Worm (Caenorhabditis elegans) whole organism, L3 larva: ENCODE data around the gene str-139.

Experiments
- R02D3.7 ChIP-seq: fragments of 150-350 bp; optimal IDR thresholded peaks from 2 replicates; lab custom pipeline; 2014; ENCODE audit warnings: missing biosample characterization, missing genetic modification characterization
- aly-2 ChIP-seq: fragments of 150-350 bp; optimal IDR thresholded peaks from 2 replicates; lab custom pipeline; 2014; ENCODE audit warnings: missing biosample characterization, missing genetic modification characterization
- ceh-16 ChIP-seq: sonication (generic microtip); optimal IDR thresholded peaks from 2 replicates; lab custom pipeline; 2017; ENCODE audit warnings: missing biosample characterization, missing genetic modification characterization
- daf-12 ChIP-seq: fragments of 150-350 bp; optimal IDR thresholded peaks from 2 replicates; lab custom pipeline; 2014; ENCODE audit warnings: missing biosample characterization, missing genetic modification reagents, missing genetic modification characterization
- egl-27 ChIP-seq: sonication (generic microtip); optimal IDR thresholded peaks from 4 replicates; lab custom pipeline; 2017; ENCODE audit warnings: missing biosample characterization, missing genetic modification reagents, missing genetic modification characterization
- egl-5 ChIP-seq: fragments of 150-350 bp; optimal IDR thresholded peaks from 2 replicates; lab custom pipeline; 2017; ENCODE audit warnings: missing biosample characterization, missing genetic modification reagents, missing genetic modification characterization, inconsistent platforms
- elt-1 ChIP-seq: fragments of 150-350 bp; optimal IDR thresholded peaks from 2 replicates; lab custom pipeline; 2014; ENCODE audit warnings: missing biosample characterization, missing genetic modification characterization
- elt-2 ChIP-seq: sonication (generic microtip); optimal IDR thresholded peaks from 2 replicates; lab custom pipeline; 2016; ENCODE audit warnings: missing genetic modification reagents, mild to moderate bottlenecking, missing genetic modification characterization, missing compliant biosample characterization
- elt-3 ChIP-seq, 3 experiments: fragments of 150-350 bp in 1 of 3; sonication (generic microtip) in 2 of 3; optimal IDR thresholded peaks; 2 replicates in 2 of 3; 4 replicates in 1 of 3; lab custom pipeline; 2014 to 2017; ENCODE audit warnings: missing biosample characterization in 3 of 3, missing genetic modification characterization in 3 of 3
- eor-1 ChIP-seq, 2 experiments: fragments of 150-350 bp; optimal IDR thresholded peaks; 2 replicates each; lab custom pipeline; 2014 to 2018; ENCODE audit warnings: missing biosample characterization in 2 of 2, missing genetic modification characterization in 2 of 2
- fkh-10 ChIP-seq: sonication (generic microtip); optimal IDR thresholded peaks from 2 replicates; lab custom pipeline; 2017; ENCODE audit warnings: missing biosample characterization, missing genetic modification reagents, missing genetic modification characterization
- fkh-2 ChIP-seq: fragments of 150-350 bp; optimal IDR thresholded peaks from 2 replicates; lab custom pipeline; 2014; ENCODE audit warnings: missing biosample characterization, missing genetic modification reagents, missing genetic modification characterization
- hmg-11 ChIP-seq: sonication (generic microtip); optimal IDR thresholded peaks from 2 replicates; lab custom pipeline; 2016; ENCODE audit warnings: missing genetic modification characterization, missing compliant biosample characterization
- jun-1 ChIP-seq: fragments of 150-350 bp; optimal IDR thresholded peaks from 2 replicates; lab custom pipeline; 2014; ENCODE audit warnings: missing biosample characterization, missing genetic modification reagents, missing genetic modification characterization
- lin-15B ChIP-seq: fragments of 150-350 bp; optimal IDR thresholded peaks from 2 replicates; lab custom pipeline; 2014; ENCODE audit warnings: missing biosample characterization, missing genetic modification characterization
- lin-39 ChIP-seq: fragments of 150-350 bp; optimal IDR thresholded peaks from 2 replicates; lab custom pipeline; 2018; ENCODE audit warnings: missing biosample characterization, missing genetic modification reagents, missing genetic modification characterization
- lsy-12 ChIP-seq: sonication (generic microtip); optimal IDR thresholded peaks from 2 replicates; lab custom pipeline; 2016; ENCODE audit warnings: mild to moderate bottlenecking, missing genetic modification characterization, missing compliant biosample characterization
- mdl-1 ChIP-seq: fragments of 150-350 bp; optimal IDR thresholded peaks from 2 replicates; lab custom pipeline; 2014; ENCODE audit warnings: missing biosample characterization, missing genetic modification characterization
- nfya-1 ChIP-seq: sonication (generic microtip); optimal IDR thresholded peaks from 2 replicates; lab custom pipeline; 2017; ENCODE audit warnings: missing genetic modification characterization, mild to moderate bottlenecking, missing compliant biosample characterization, antibody characterized with exemption, moderate library complexity; ENCODE audit not compliant: insufficient read depth
- nhr-12 ChIP-seq: fragments of 150-350 bp; optimal IDR thresholded peaks from 2 replicates; lab custom pipeline; 2014; ENCODE audit warnings: missing biosample characterization, missing genetic modification characterization
- nhr-23 ChIP-seq: fragments of 150-350 bp; optimal IDR thresholded peaks from 2 replicates; lab custom pipeline; 2014; ENCODE audit warnings: missing biosample characterization, missing genetic modification reagents, missing genetic modification characterization
- nhr-237 ChIP-seq: fragments of 150-350 bp; optimal IDR thresholded peaks from 2 replicates; lab custom pipeline; 2014; ENCODE audit warnings: missing biosample characterization, missing genetic modification characterization
- nhr-25 ChIP-seq: sonication (generic microtip); optimal IDR thresholded peaks from 2 replicates; lab custom pipeline; 2017; ENCODE audit warnings: missing biosample characterization, missing genetic modification characterization
- nhr-28 ChIP-seq: fragments of 150-350 bp; optimal IDR thresholded peaks from 2 replicates; lab custom pipeline; 2014; ENCODE audit warnings: missing biosample characterization, missing genetic modification characterization
- nhr-43 ChIP-seq: sonication (generic microtip); optimal IDR thresholded peaks from 2 replicates; lab custom pipeline; 2016; ENCODE audit warnings: mild to moderate bottlenecking, missing genetic modification characterization, missing compliant biosample characterization; ENCODE audit not compliant: poor library complexity, severe bottlenecking
- nhr-77 ChIP-seq: fragments of 150-350 bp; optimal IDR thresholded peaks from 2 replicates; lab custom pipeline; 2014; ENCODE audit warnings: missing biosample characterization, missing genetic modification characterization
- pha-4 ChIP-seq: fragments of 150-350 bp; optimal IDR thresholded peaks from 2 replicates; lab custom pipeline; 2014; ENCODE audit warnings: missing biosample characterization, missing genetic modification reagents, missing genetic modification characterization
- pqm-1 ChIP-seq: fragments of 150-350 bp; optimal IDR thresholded peaks from 2 replicates; lab custom pipeline; 2017; ENCODE audit warnings: missing biosample characterization, missing genetic modification characterization, inconsistent platforms
- sea-2 ChIP-seq: fragments of 150-350 bp; sonication (generic microtip); optimal IDR thresholded peaks from 4 replicates; lab custom pipeline; 2014; ENCODE audit warnings: missing biosample characterization, missing genetic modification reagents, missing genetic modification characterization
- snpc-4 ChIP-seq: fragments of 150-350 bp; optimal IDR thresholded peaks from 2 replicates; lab custom pipeline; 2014; ENCODE audit warnings: missing biosample characterization, missing genetic modification characterization
- tbx-2 ChIP-seq: sonication (generic microtip); optimal IDR thresholded peaks from 2 replicates; lab custom pipeline; 2016; ENCODE audit warnings: mild to moderate bottlenecking, missing genetic modification characterization, missing compliant biosample characterization
- unc-39 ChIP-seq: sonication (generic microtip); optimal IDR thresholded peaks from 4 replicates; lab custom pipeline; 2017; ENCODE audit warnings: missing biosample characterization, missing genetic modification characterization
- zag-1 ChIP-seq: fragments of 150-350 bp; optimal IDR thresholded peaks from 2 replicates; lab custom pipeline; 2014; ENCODE audit warnings: missing biosample characterization, missing genetic modification characterization
- ztf-11 ChIP-seq: fragments of 150-350 bp; optimal IDR thresholded peaks from 2 replicates; lab custom pipeline; 2014; ENCODE audit warnings: missing biosample characterization, missing genetic modification characterization
- ztf-4 ChIP-seq: fragments of 150-350 bp; optimal IDR thresholded peaks from 2 replicates; lab custom pipeline; 2014; ENCODE audit warnings: missing biosample characterization, missing genetic modification characterization

The str-139 gene

ce11 chrV:8034811-8035210, 27.2 kb downstream of the str-139 start, which contains the start of gene algn-12:
algn-12 (plus strand) TSS chrV:8035111.
- TF ChIP-seq lsy-12 (tag; lab: Kevin White, UChicago) (no peak), nhr-77 (no peak), egl-5 (tag; lab: Kevin White, UChicago) (no peak), pqm-1 (tag; lab: Kevin White, UChicago) (no peak), jun-1 (tag; lab: Kevin White, UChicago) (no peak), nhr-237 (no peak), snpc-4 (tag; lab: Kevin White, UChicago) (no peak), eor-1 (tag; optimal IDR thresholded peaks at IDR 0.05; lab: Kevin White, UChicago) (no peak), ztf-4 (tag; lab: Kevin White, UChicago) (no peak), zag-1 (tag; lab: Kevin White, UChicago) (no peak)

DNA sequence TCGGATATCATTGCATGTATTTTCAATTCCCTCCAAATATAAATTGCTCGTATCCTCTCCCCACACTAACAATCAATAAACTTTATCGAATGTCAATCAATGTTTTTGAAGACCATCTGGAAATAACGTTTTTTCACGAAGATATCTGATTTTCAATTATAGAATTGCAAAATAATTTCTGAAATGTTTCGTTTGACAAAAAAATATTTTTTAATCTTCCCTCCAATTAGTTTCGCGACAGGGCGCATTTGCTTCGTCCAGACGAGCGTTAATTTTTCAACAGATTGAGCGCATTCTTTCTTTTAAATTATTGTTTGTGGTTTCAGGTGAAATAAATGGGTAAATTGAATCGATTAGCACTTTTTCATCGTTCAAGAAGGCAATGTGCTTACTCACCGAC, 30.9 kb downstream of the str-139 start, which contains the start of gene vars-1:
vars-1 (plus strand) TSS at position 291 of the 400 bp plus-strand sequence.
- TF ChIP-seq nhr-43 (tag; lab: Kevin White, UChicago) (no peak), nhr-28 (tag; lab: Kevin White, UChicago) (no peak), daf-12 (no peak), nfya-1 (tag; lab: Kevin White, UChicago) (peak; percentile 57), lin-15B (tag; lab: Kevin White, UChicago) (peak; percentile 67), ztf-4 (tag; lab: Kevin White, UChicago) (no peak), elt-2 (tag; lab: Kevin White, UChicago) (peak; percentile 13), ceh-16 (no peak), fkh-10 (GFP tag; lab: Kevin White, UChicago) (no peak), nhr-23 (tag; lab: Kevin White, UChicago) (peak; percentile 57), R02D3.7 (peak; percentile 28), egl-5 (tag; lab: Kevin White, UChicago) (no peak), fkh-2 (tag; lab: Kevin White, UChicago) (no peak), tbx-2 (tag; lab: Kevin White, UChicago) (no peak)

- TF ChIP-seq nhr-25 (tag; lab: Kevin White, UChicago) (no peak), pqm-1 (tag; lab: Kevin White, UChicago) (no peak), hmg-11 (no peak), elt-1 (tag; lab: Kevin White, UChicago) (no peak), snpc-4 (tag; lab: Kevin White, UChicago) (no peak), nhr-43 (tag; lab: Kevin White, UChicago) (peak; percentile 57)
Measured at ce11 chrV:8028825-8029489, 33.0 kb downstream of the str-139 start, which contains the start of gene oma-2. oma-2 (plus strand) TSS chrV:8029439.

- no peak for TF ChIP-seq pqm-1 (tag; lab: Kevin White, UChicago)
- no peak for TF ChIP-seq nhr-23 (tag; lab: Kevin White, UChicago)
- no peak for TF ChIP-seq daf-12
- no peak for TF ChIP-seq sea-2 (GFP tag; lab: Kevin White, UChicago)
- TF ChIP-seq nhr-237 = no peak
- no peak for TF ChIP-seq pha-4
- TF ChIP-seq snpc-4 (tag; lab: Kevin White, UChicago) = no peak
- no peak for TF ChIP-seq eor-1 (tag; optimal IDR thresholded peaks at IDR 0.05; lab: Kevin White, UChicago)
- TF ChIP-seq aly-2 (tag; lab: Kevin White, UChicago) = no peak
- TF ChIP-seq nhr-12 (tag; lab: Kevin White, UChicago) = no peak
- peak in 1 of 3 experiments; percentile 78 for TF ChIP-seq elt-3 (tag; optimal IDR thresholded peaks at IDR 0.05; lab: Kevin White, UChicago)
- no peak for TF ChIP-seq egl-5 (tag; lab: Kevin White, UChicago)
- TF ChIP-seq lin-39 (tag; lab: Kevin White, UChicago) = no peak
- TF ChIP-seq elt-1 (tag; lab: Kevin White, UChicago) = peak; percentile 16
- peak; percentile 21 for TF ChIP-seq nhr-43 (tag; lab: Kevin White, UChicago)
- TF ChIP-seq R02D3.7 = no peak
- no peak for TF ChIP-seq ztf-11 (tag; lab: Kevin White, UChicago)
- no peak for TF ChIP-seq unc-39
- no peak for TF ChIP-seq mdl-1 (tag; lab: Kevin White, UChicago)
- no peak for TF ChIP-seq zag-1 (tag; lab: Kevin White, UChicago)
- TF ChIP-seq egl-27 (tag; lab: Kevin White, UChicago) = no peak
- TF ChIP-seq fkh-10 (GFP tag; lab: Kevin White, UChicago) = no peak
- TF ChIP-seq, all 47 proteins: peak for 3
Measured at ce11 chrV:8027429-8028142, 34.4 kb downstream of the str-139 start.
